Worm (Caenorhabditis elegans): Measurements from ENCODE around the gene F16G10.7.

DNA sequence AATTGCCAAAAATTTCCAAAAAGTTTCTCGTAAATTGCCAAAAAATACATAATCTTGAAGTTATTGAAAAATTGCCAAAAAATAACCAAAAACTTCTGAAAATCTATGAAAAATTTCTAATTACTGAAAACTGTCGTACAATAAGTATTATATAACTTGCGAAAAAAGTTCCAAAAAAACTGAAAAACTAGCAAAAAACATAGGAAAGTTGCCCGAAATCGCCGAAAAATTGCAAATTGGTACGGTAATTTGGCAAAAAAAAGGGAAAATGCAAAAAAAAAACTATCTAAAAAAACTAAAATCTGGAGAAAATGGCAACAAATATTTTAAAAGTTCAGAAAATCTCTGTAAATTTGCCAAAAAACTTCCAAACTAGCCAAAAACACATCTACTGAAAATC lies 38.6 kb downstream of the F16G10.7 start, which contains the start of gene enri-1:
- TF ChIP-seq elt-1 (tag; optimal IDR thresholded peaks at IDR 0.05) (no peak), ztf-11 (tag; optimal IDR thresholded peaks at IDR 0.05) (no peak), unc-39 (tag; optimal IDR thresholded peaks at IDR 0.05) (no peak), zag-1 (tag; optimal IDR thresholded peaks at IDR 0.05) (no peak), fos-1 (tag; optimal IDR thresholded peaks at IDR 0.05) (no peak), pha-4 (tag; optimal IDR thresholded peaks at IDR 0.05) (no peak), nhr-11 (tag; optimal IDR thresholded peaks at IDR 0.05) (no peak), mdl-1 (tag; optimal IDR thresholded peaks at IDR 0.05) (no peak), lin-39 (tag; optimal IDR thresholded peaks at IDR 0.05) (no peak), snpc-4 (tag; optimal IDR thresholded peaks at IDR 0.05) (no peak), tbx-2 (tag; optimal IDR thresholded peaks at IDR 0.05) (no peak), nhr-77 (tag; optimal IDR thresholded peaks at IDR 0.05) (no peak), ceh-82 (tag; optimal IDR thresholded peaks at IDR 0.05) (no peak)
